Worm (Caenorhabditis elegans): Measurements from ENCODE around the gene B0310.2.

The B0310.2 gene

ce11 chrX:506848-507247 is at the start of gene B0310.2:
B0310.2 (minus strand) TSS chrX:506948.
- no peak for TF ChIP-seq unc-62 (GFP tag; optimal IDR thresholded peaks at IDR 0.05)

DNA sequence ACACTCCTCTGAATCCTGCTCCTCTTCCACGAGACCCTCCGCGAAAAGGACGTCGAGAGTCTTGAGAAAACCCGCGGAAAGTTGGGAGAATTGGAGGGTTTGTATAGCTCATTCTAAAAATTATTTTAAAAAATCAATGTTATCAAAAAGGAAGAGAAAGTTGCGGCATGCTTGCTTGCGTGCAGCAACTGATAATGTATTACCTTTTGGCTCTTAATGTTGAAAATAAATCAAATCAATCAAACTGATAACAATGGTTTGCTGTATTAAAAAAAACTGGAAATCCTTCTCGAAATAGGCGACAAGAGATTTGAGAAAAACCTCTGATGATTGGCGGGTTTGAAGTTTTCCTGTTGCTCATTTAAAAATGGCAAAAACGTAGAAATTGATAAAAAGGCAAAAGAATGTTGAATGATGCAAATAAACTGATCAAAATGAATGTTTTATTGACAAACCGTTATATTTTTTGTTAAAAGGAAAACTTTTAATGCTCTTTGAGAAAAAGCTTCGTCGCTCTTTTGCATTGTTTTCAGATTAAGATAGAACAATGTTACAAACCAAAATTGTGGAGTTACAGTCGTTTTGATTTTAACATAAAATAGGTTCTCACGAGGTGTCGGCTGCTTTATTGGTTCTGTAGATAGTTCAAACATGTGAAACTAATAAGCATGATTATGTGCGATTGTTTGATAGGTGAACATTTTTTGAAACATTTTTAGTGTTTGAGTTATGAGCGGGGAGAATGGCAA is 48.5 kb upstream of the B0310.2 start:
- TF ChIP-seq unc-62 (GFP tag; optimal IDR thresholded peaks at IDR 0.05): no peak

DNA sequence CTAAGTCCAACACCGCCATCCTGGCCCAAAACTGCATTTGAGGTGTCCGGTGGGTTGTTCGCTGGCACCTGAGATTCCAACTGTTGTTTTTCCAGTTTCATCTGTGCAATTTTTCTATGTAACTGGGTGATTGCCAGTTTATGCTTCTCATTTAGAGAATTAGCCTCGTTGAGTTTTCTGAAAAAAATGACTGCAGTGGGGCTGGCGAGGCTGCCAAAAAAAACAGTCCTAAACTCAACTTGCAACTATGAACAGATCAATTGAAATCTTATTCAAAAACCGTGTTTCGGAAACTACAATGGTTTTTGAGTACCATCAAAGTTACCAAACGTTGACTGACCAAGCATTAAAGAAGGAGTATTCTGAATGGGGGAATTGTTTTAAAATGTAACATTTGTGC is 47.1 kb upstream of the B0310.2 start, which contains the start of gene F57C12.6:
Gene F57C12.6 (minus strand): TSS at position 101 of the 400 bp plus-strand sequence.
- TF ChIP-seq unc-62 (GFP tag; optimal IDR thresholded peaks at IDR 0.05): no peak

- TF ChIP-seq unc-62 (GFP tag; optimal IDR thresholded peaks at IDR 0.05): no peak
Measured at ce11 chrX:553420-553819, 46.7 kb upstream of the B0310.2 start.

DNA sequence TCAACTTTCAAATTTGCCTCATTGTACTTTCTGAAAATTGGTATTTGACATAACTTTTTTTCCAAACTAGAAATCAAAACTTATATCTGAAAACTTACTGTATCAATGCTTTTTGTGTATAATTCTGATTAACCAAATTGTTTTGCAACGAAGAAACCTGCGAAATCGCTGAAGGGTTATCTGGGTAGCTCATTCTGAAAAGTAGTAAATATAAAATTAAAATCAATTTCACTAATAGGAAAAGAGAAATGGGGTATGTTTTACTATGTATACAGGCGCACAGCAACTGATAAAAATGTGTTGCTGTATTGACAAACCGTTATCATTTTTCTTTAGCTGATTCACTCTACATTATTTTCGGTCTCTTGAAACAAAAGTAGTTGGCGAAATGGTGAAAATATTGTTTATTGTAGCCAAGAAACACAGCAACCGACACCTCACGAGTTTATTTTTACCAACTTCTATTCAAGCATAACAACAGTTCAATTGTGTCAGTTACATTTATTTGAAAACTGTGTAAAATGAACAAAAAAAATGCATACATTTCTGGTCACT is 44.5 kb upstream of the B0310.2 start, which contains the start of gene F57C12.2:
Gene F57C12.2 (minus strand): TSS at position 218 of the 555 bp plus-strand sequence.
- no peak for TF ChIP-seq unc-62 (GFP tag; optimal IDR thresholded peaks at IDR 0.05)

ce11 chrX:542807-543206 is 36.1 kb upstream of the B0310.2 start, which contains the start of gene F28C10.1:
F28C10.1 (plus strand) TSS chrX:543107.
- no peak for TF ChIP-seq unc-62 (GFP tag; optimal IDR thresholded peaks at IDR 0.05)

- TF ChIP-seq unc-62 (GFP tag; optimal IDR thresholded peaks at IDR 0.05): no peak
Measured at ce11 chrX:538083-538482, 31.3 kb upstream of the B0310.2 start.

DNA sequence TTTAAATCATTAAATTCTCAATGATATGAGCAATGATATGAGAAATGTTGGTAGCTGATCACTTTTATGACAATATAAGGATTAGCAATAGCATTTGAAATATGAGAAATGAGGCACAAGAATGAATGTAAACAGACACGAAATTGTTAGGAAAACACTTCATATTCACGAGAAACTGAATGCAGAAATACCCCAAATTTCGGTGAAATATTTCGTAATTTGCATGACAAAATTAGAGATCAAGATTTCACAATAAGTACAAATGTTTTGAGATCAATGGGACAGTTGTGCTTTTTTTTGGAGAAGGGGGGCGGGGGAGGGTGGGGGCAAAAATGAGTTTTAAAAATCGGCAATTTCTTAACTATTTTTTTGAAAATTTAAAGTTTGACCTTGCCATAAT is 29.6 kb upstream of the B0310.2 start:
- TF ChIP-seq unc-62 (GFP tag; optimal IDR thresholded peaks at IDR 0.05): no peak

DNA sequence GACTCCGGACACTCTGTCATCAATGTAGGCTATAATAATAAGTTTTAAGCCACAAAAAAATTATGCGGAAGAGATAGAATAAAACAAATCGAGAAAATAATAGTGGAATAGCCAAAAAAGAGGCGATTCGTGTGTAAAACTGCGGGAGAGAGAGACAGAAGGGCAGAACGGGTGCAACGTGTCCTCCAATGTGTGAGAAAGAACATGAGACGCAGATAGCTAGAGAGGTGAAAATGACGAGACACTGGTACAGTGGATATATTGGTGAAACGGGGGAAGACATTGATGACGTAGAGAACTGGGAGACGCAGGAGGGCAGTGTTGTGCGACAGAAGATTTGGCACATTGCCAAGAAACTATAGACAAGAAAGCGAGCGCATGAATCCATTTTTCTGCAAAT is 29.0 kb upstream of the B0310.2 start, which contains the start of gene F28C10.3:
Gene F28C10.3 (minus strand): TSS at position 101 of the 400 bp plus-strand sequence.
- no peak for TF ChIP-seq unc-62 (GFP tag; optimal IDR thresholded peaks at IDR 0.05)

- TF ChIP-seq unc-62 (GFP tag; optimal IDR thresholded peaks at IDR 0.05): no peak
Measured at ce11 chrX:530909-531308, 24.2 kb upstream of the B0310.2 start, which contains the start of gene B0310.6. B0310.6 (minus strand) TSS chrX:531009.

DNA sequence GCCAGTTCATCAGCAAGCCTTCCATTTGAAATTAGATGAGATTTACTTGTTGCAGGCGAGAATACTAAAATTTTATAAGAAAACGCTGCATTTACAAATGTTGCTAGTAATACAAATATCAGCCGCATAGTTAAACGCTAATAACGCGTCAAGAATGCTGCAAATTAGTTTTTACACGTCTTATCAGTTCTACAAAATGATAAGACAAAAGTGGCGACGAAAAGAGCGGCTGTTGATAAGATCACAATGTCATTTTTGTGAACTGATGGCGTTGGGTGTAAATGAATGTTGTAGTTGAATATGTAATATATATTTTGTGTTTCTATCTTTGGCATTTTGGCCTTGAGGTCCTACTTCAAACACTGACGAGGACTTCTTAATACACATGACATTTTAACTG is 23.3 kb upstream of the B0310.2 start, which contains the start of gene ugt-46:
Gene ugt-46 (minus strand): TSS at position 279 of the 400 bp plus-strand sequence.
- TF ChIP-seq unc-62 (GFP tag; optimal IDR thresholded peaks at IDR 0.05): no peak

DNA sequence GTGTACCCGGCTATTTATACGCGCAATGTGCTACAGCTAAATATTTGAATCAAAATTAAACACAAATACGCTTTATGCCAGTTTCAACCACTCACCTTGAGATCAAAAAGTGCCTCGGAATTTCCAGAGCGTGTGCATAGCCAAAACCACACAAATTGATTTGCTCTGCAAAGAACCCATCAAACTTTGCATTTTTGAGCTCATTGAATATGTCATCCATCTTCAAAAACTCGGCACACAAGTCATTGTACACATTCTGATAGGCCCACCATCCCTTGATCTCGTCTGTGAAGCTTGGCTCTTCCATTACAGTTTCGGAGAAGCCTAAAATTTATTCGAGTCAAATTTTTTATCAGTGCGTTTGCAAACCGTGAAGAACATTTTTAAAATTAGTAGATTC is 22.6 kb upstream of the B0310.2 start:
- TF ChIP-seq unc-62 (GFP tag; optimal IDR thresholded peaks at IDR 0.05): no peak

DNA sequence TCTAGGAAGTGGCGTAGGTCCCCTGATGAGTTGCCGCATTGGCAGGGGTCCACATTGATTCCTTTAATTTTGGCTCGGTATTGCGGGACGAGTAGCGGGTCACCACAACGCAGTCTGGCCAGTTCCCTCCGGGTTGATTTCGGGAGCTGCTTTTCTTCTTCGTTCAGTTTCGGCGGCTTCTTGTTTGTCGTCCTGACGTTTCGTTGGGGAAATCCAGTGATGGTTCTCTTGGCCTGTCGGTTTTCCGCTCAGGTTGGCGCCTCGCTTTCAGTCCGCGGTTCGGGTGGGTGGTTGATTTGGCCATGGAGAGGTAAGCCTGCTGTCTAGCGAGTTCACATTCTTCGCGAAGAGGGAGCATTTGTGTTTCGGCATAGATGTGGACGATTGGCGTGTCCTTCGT is 22.0 kb upstream of the B0310.2 start:
- TF ChIP-seq unc-62 (GFP tag; optimal IDR thresholded peaks at IDR 0.05): no peak

DNA sequence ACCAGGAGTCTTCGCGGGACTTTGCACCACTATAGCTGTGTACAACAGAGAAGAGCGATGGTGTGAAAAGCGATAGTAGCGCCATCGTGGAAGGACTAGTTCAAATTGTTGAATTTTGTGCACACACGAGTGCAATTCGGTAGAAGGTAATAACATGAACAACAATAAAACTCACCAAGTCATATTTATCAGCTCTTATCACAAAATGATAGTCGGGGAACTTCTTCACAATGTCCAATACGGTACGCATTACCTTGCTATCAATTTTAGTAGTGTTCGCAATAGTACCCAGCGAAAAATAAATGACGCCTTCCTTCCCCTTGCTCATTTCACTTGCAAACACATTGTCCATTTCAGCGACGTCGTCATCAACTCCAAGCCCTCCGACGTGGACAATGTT is 20.9 kb upstream of the B0310.2 start:
- TF ChIP-seq unc-62 (GFP tag; optimal IDR thresholded peaks at IDR 0.05): no peak

ce11 chrX:524498-524897 is 17.8 kb upstream of the B0310.2 start:
- TF ChIP-seq unc-62 (GFP tag; optimal IDR thresholded peaks at IDR 0.05): no peak

DNA sequence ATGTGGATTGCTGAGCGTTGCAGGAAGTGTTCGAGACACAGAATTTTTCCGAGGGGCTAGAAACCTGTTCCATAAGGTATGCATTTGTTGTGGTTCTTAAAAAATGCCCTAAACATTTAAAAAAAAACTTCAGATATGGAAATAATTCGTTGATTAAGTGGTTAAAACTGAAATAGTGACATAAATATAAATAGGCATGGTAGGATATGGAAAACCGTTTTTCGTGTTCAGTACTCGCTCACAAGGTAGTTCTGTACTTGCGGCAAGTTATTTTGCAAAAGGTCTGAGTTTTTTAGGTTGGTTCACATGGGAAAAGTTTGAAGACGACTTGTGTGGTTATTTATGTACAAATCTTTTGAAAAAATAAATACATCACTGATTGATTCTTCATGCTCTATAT is 14.1 kb upstream of the B0310.2 start, which contains the start of gene B0310.3:
Gene B0310.3 (minus strand): TSS at position 101 of the 400 bp plus-strand sequence.
- TF ChIP-seq unc-62 (GFP tag; optimal IDR thresholded peaks at IDR 0.05): no peak

- TF ChIP-seq unc-62 (GFP tag; optimal IDR thresholded peaks at IDR 0.05): no peak
Measured at ce11 chrX:514023-514422, 7.3 kb upstream of the B0310.2 start.

All from whole organism, dauer.